Fruit fly (Drosophila melanogaster): ENCODE results near the gene CG5989.
A peak's percentile ranks its signal among the peaks of the same experiment; 100 is the strongest.

DNA sequence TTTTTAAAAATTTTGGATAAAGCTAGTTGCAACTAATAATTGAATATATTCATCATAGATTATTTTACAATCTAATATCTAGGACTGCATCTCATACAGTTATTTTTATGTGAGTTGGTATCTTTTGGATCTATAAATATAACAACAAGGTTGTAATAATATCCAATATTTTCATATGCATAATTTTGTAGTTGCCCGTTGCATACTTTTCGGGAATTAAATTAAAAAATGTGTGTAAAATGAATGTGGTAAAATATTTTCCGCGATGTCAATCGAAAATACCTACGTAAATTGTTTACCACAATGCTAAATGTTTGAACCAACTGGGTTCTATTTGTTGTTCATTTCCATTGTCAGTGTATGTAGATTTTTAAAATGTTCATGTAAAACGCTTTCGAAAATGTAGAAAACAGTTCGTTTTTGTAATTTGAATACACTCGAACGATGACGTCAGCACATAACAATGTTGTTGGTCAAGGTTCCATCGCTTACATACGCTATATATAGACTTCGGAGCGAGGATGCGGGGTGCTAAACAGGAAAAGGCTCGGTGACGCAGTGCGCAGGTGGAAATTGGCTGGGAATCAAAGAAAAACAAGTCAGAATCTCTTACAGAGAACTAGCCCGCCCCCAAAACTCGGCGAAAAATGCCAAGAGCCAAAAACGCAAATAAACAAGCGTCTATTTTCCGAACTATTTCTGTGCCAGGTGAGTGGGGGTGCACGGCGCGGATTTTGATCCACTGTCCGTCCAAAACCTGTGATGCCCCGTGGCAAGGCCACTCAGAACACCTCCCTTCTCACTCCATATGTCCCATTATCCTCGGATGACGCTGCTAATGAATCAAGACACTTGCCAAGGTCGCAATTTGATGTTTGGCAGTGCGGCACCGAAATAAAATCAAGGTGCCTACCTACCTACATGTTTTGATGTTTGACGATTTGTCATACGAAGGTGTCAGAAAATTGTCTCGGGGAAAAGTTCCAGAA, 24.2 kb upstream of the CG5989 start:
- TF ChIP-seq CG8478 (optimal IDR thresholded peaks at IDR 0.05) = no peak
- peak; percentile 73 to 78 for TF ChIP-seq CTCF (optimal IDR thresholded peaks at IDR 0.05)

Measured in S2 (cell line).